Fruit fly (Drosophila melanogaster): ENCODE data around the gene Coprox.

dm6 chr2L:6922091-6922753 lies 42.0 kb upstream of the Coprox start:
- TF ChIP-seq Myc (optimal IDR thresholded peaks at IDR 0.05) (no peak), psq (optimal IDR thresholded peaks at IDR 0.05) (no peak)
